Worm (Caenorhabditis elegans) whole organism, young adult: ENCODE results near the gene F22F7.3.
"Not testable (repeated sequence)": the region's sequence is repeated elsewhere in the genome, so short reads cannot be mapped to it uniquely, and the experiment has no call there.

Experiments used
- D2030.7 ChIP-seq: fragments of 200-800 bp; sonication (Bioruptor generic); IDR thresholded peaks from 2 replicates; pipeline ENCODE4 v1.3.6; 2022; ENCODE audit warnings: missing genetic modification reagents, missing genetic modification characterization, missing compliant biosample characterization
- F22D6.2 ChIP-seq: sonication (generic microtip); optimal IDR thresholded peaks from 2 replicates; lab custom pipeline; 2016; ENCODE audit warnings: mild to moderate bottlenecking, missing genetic modification characterization, missing compliant biosample characterization
- F37B4.10 ChIP-seq: fragments of 200-800 bp; sonication (Bioruptor generic); IDR thresholded peaks from 2 replicates; pipeline ENCODE4 v1.3.6; 2022; ENCODE audit warnings: missing genetic modification characterization, missing compliant biosample characterization
- Y53F4B.3 ChIP-seq: fragments of 200-800 bp; sonication (Bioruptor generic); IDR thresholded peaks from 2 replicates; pipeline ENCODE4 v1.3.6; 2022; ENCODE audit warnings: missing genetic modification reagents, missing genetic modification characterization, missing compliant biosample characterization
- Y67H2A.10 ChIP-seq: fragments of 200-800 bp; sonication (Bioruptor generic); conservative IDR thresholded peaks from 2 replicates; pipeline ENCODE4 v1.3.6; 2022; ENCODE audit warnings: missing genetic modification reagents, missing genetic modification characterization, missing compliant biosample characterization
- Y95B8A.8 ChIP-seq: fragments of 200-800 bp; sonication (Bioruptor generic); IDR thresholded peaks from 2 replicates; pipeline ENCODE4 v1.3.6; 2022; ENCODE audit warnings: missing genetic modification reagents, missing genetic modification characterization, missing compliant biosample characterization
- aptf-2 ChIP-seq: fragments of 200-800 bp; sonication (Bioruptor generic); conservative IDR thresholded peaks from 2 replicates; pipeline ENCODE4 v1.3.6; 2022; ENCODE audit warnings: missing genetic modification reagents, missing genetic modification characterization, missing compliant biosample characterization
- attf-6 ChIP-seq: fragments of 200-800 bp; sonication (Bioruptor generic); IDR thresholded peaks from 2 replicates; pipeline ENCODE4 v1.3.6; 2022; ENCODE audit warnings: missing genetic modification reagents, missing genetic modification characterization, missing compliant biosample characterization
- bed-2 ChIP-seq: fragments of 200-800 bp; sonication (Bioruptor generic); IDR thresholded peaks from 2 replicates; pipeline ENCODE4 v1.3.6; 2022; ENCODE audit warnings: missing genetic modification reagents, missing genetic modification characterization, missing compliant biosample characterization
- dox-1 ChIP-seq: fragments of 200-800 bp; sonication (Bioruptor generic); IDR thresholded peaks from 2 replicates; pipeline ENCODE4 v1.3.6; 2022; ENCODE audit warnings: missing genetic modification reagents, missing genetic modification characterization, missing compliant biosample characterization
- egl-18 ChIP-seq: fragments of 200-800 bp; sonication (Bioruptor generic); IDR thresholded peaks from 2 replicates; pipeline ENCODE4 v1.3.6; 2022; ENCODE audit warnings: missing genetic modification reagents, missing genetic modification characterization, missing compliant biosample characterization
- egrh-3 ChIP-seq: fragments of 200-800 bp; sonication (Bioruptor generic); IDR thresholded peaks from 2 replicates; pipeline ENCODE4 v1.3.6; 2022; ENCODE audit warnings: missing genetic modification reagents, missing genetic modification characterization, missing compliant biosample characterization
- ets-4 ChIP-seq: fragments of 200-800 bp; sonication (Bioruptor generic); optimal IDR thresholded peaks from 2 replicates; lab custom pipeline; 2018; ENCODE audit warnings: mild to moderate bottlenecking, missing genetic modification characterization, missing compliant biosample characterization
- hmg-1.2 ChIP-seq: fragments of 200-800 bp; sonication (Bioruptor generic); IDR thresholded peaks from 2 replicates; pipeline ENCODE4 v1.3.6; 2022; ENCODE audit warnings: missing genetic modification reagents, missing genetic modification characterization, missing compliant biosample characterization
- lag-1 ChIP-seq: fragments of 200-800 bp; sonication (Bioruptor generic); IDR thresholded peaks from 2 replicates; pipeline ENCODE4 v1.3.6; 2022; ENCODE audit warnings: missing genetic modification reagents, missing genetic modification characterization, missing compliant biosample characterization
- lin-35 ChIP-seq, 3 experiments: fragments of 150-350 bp in 2 of 3; sonication (generic microtip) in 1 of 3; optimal IDR thresholded peaks; 2 replicates each; lab custom pipeline; 2014 to 2018; ENCODE audit warnings: missing biosample characterization in 3 of 3, missing genetic modification characterization in 3 of 3, missing genetic modification reagents in 3 of 3
- madf-3 ChIP-seq: fragments of 200-800 bp; sonication (Bioruptor generic); IDR thresholded peaks from 2 replicates; pipeline ENCODE4 v1.3.6; 2022; ENCODE audit warnings: missing genetic modification reagents, missing genetic modification characterization, missing compliant biosample characterization
- mcd-1 ChIP-seq: fragments of 200-800 bp; sonication (Bioruptor generic); IDR thresholded peaks from 2 replicates; pipeline ENCODE4 v1.3.6; 2022; ENCODE audit warnings: missing genetic modification reagents, missing genetic modification characterization, missing compliant biosample characterization
- mel-28 ChIP-seq: sonication (generic microtip); optimal IDR thresholded peaks from 2 replicates; lab custom pipeline; 2016; ENCODE audit warnings: borderline replicate concordance, mild to moderate bottlenecking, missing genetic modification characterization, missing compliant biosample characterization
- nhr-179 ChIP-seq: sonication (generic microtip); optimal IDR thresholded peaks from 2 replicates; lab custom pipeline; 2016; ENCODE audit warnings: mild to moderate bottlenecking, missing genetic modification characterization, missing compliant biosample characterization
- pbrm-1 ChIP-seq: fragments of 200-800 bp; sonication (Bioruptor generic); IDR thresholded peaks from 2 replicates; pipeline ENCODE4 v1.3.6; 2022; ENCODE audit warnings: missing genetic modification reagents, missing genetic modification characterization, missing compliant biosample characterization
- pha-4 ChIP-seq: fragments of 150-350 bp; sonication (generic microtip); optimal IDR thresholded peaks from 2 replicates; lab custom pipeline; 2014; ENCODE audit warnings: missing biosample characterization, missing genetic modification reagents, missing genetic modification characterization
- rpc-1 ChIP-seq, 2 experiments: fragments of 150-350 bp in 1 of 2; sonication (generic microtip) in 1 of 2; optimal IDR thresholded peaks; 2 replicates each; lab custom pipeline; 2014 to 2018; ENCODE audit warnings: missing biosample characterization in 1 of 2, missing genetic modification characterization in 1 of 2, missing genetic modification reagents in 1 of 2, missing genotype in 1 of 2
- snpc-1.1 ChIP-seq: sonication (generic microtip); optimal IDR thresholded peaks from 2 replicates; lab custom pipeline; 2017; ENCODE audit warnings: missing genetic modification characterization, mild to moderate bottlenecking, missing compliant biosample characterization, antibody characterized with exemption, moderate library complexity, missing genotype, missing genetic modification reagents; ENCODE audit not compliant: insufficient read depth
- snpc-3.4 ChIP-seq: sonication (generic microtip); optimal IDR thresholded peaks from 2 replicates; lab custom pipeline; 2017; ENCODE audit warnings: missing genetic modification characterization, mild to moderate bottlenecking, missing compliant biosample characterization, antibody characterized with exemption, moderate library complexity, missing genotype, missing genetic modification reagents
- snpc-4 ChIP-seq, 5 experiments: fragments of 150-350 bp in 1 of 5; sonication (generic microtip) in 4 of 5; optimal IDR thresholded peaks; 2 replicates each; lab custom pipeline; 2014 to 2018; ENCODE audit warnings: missing genetic modification characterization in 5 of 5, missing biosample characterization in 3 of 5, antibody characterized with exemption in 2 of 5, mild to moderate bottlenecking in 2 of 5, missing compliant biosample characterization in 2 of 5, missing genotype in 2 of 5, moderate library complexity in 2 of 5, missing genetic modification reagents in 1 of 5
- somi-1 ChIP-seq: fragments of 200-800 bp; sonication (Bioruptor generic); optimal IDR thresholded peaks from 2 replicates; lab custom pipeline; 2018; ENCODE audit warnings: mild to moderate bottlenecking, missing genetic modification characterization, missing compliant biosample characterization
- tbp1 ChIP-seq: fragments of 200-800 bp; sonication (Bioruptor generic); optimal IDR thresholded peaks from 2 replicates; lab custom pipeline; 2018; ENCODE audit warnings: mild to moderate bottlenecking, missing genetic modification characterization, missing compliant biosample characterization
- zfh-2 ChIP-seq: fragments of 200-800 bp; sonication (Bioruptor generic); conservative IDR thresholded peaks from 2 replicates; pipeline ENCODE4 v1.3.6; 2022; ENCODE audit warnings: missing genetic modification reagents, missing genetic modification characterization, missing compliant biosample characterization
- ztf-18 ChIP-seq: sonication (generic microtip); optimal IDR thresholded peaks from 2 replicates; lab custom pipeline; 2016; ENCODE audit warnings: missing genotype, mild to moderate bottlenecking, missing genetic modification characterization, missing compliant biosample characterization
- ztf-25 ChIP-seq: fragments of 200-800 bp; sonication (Bioruptor generic); IDR thresholded peaks from 2 replicates; pipeline ENCODE4 v1.3.6; 2022; ENCODE audit warnings: missing genetic modification reagents, missing genetic modification characterization, missing compliant biosample characterization
- ztf-6 ChIP-seq: fragments of 200-800 bp; sonication (Bioruptor generic); IDR thresholded peaks from 2 replicates; pipeline ENCODE4 v1.3.6; 2022; ENCODE audit warnings: missing genetic modification reagents, missing genetic modification characterization, missing compliant biosample characterization

F22F7.3 gene

ce11 chrV:2076043-2076442 is 34.4 kb upstream of the F22F7.3 start:
- TF ChIP-seq rpc-1 (optimal IDR thresholded peaks at IDR 0.05; lab: Kevin White, UChicago) (no peak), rpc-1 (tag; optimal IDR thresholded peaks at IDR 0.05; lab: Kevin White, UChicago) (no peak), zfh-2 (peak; percentile 44; the same call in 1 of the 2 replicates), F22D6.2 (tag; lab: Kevin White, UChicago) (no peak), somi-1 (peak; percentile 36), dox-1 (GFP tag; lab: Robert Waterston, UW) (no peak), lag-1 (GFP tag; lab: Robert Waterston, UW) (no peak)

DNA sequence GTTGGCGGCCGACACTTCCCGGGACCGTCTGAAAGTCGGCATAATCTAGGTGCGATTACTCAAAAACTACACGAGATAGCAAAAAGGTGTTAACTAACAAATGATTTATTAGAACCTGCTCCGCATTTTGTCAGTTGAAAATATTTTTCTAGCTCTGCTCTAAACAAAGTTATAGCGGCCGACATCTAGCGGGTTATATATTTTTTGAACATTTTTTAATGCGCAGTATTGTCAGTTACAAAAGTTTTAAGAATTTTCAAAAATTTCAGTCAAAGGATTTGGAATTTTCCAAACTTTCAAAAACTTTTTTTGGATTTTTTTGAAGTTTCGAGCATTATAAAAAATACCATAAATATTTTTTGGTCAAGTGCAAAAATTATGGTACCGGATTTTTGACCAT is 29.2 kb upstream of the F22F7.3 start:
- TF ChIP-seq Y53F4B.3 (GFP tag; lab: Robert Waterston, UW), result no peak
- no peak for TF ChIP-seq Y67H2A.10

ce11 chrV:2081894-2082293 is 28.6 kb upstream of the F22F7.3 start:
- no peak for TF ChIP-seq pbrm-1 (GFP tag; lab: Robert Waterston, UW)
- no peak for TF ChIP-seq ztf-6 (GFP tag; lab: Robert Waterston, UW)
- no peak for TF ChIP-seq tbp1 (GFP tag; lab: Kevin White, UChicago)

DNA sequence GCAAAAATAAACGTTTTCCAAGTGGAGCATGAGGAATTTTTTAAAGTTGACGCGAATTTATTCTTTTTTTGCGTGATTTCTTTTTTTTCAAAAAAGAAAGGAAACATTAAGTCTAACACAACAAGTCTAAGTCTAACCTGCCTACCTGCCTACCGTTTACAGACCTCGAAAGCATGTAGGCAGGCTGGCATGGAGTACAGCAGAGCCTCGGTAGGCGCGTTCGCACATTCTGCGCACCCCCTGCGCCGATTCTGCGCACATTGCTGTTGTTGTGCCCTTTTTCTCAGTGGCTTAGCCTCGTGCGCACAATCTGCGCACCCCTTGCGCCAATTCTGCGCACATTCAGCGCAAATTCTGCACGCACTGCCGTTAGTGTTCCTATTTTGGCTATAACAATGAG is 26.6 kb upstream of the F22F7.3 start:
- TF ChIP-seq zfh-2, result peak; percentile 56
- no peak for TF ChIP-seq pha-4 (tag; lab: Kevin White, UChicago)
- peak; percentile 23; the same call in 1 of the 2 replicates for TF ChIP-seq egrh-3 (GFP tag; lab: Robert Waterston, UW)
- TF ChIP-seq madf-3 (GFP tag; lab: Robert Waterston, UW), result no peak
- TF ChIP-seq ztf-25 (GFP tag; lab: Robert Waterston, UW), result 0 out of 2 replicates have a peak, but pooled peaks have one; percentile 51

ce11 chrV:2085745-2086267 is 24.7 kb upstream of the F22F7.3 start, which contains the start of gene F36F12.3:
F36F12.3 (plus strand) TSS chrV:2085795.
- TF ChIP-seq F37B4.10 (0 out of 2 replicates have a peak, but pooled peaks have one; percentile 63), egrh-3 (GFP tag; lab: Robert Waterston, UW) (peak; percentile 26; the same call in 1 of the 2 replicates), Y95B8A.8 (GFP tag; lab: Robert Waterston, UW) (0 out of 2 replicates have a peak, but pooled peaks have one; percentile 15), zfh-2 (0 out of 2 replicates have a peak, but pooled peaks have one; percentile 11), rpc-1 (tag; optimal IDR thresholded peaks at IDR 0.05; lab: Kevin White, UChicago) (peak; percentile 20)
- TF ChIP-seq rpc-1 (optimal IDR thresholded peaks at IDR 0.05; lab: Kevin White, UChicago), result not testable (repeated sequence)

- TF ChIP-seq pbrm-1 (GFP tag; lab: Robert Waterston, UW) (peak; percentile 85), mcd-1 (GFP tag; lab: Robert Waterston, UW) (peak; percentile 55), hmg-1.2 (GFP tag; lab: Robert Waterston, UW) (peak; percentile 89), D2030.7 (GFP tag; lab: Robert Waterston, UW) (peak; percentile 30), snpc-1.1 (tag; lab: Kevin White, UChicago) (peak; percentile 23), attf-6 (GFP tag; lab: Robert Waterston, UW) (peak; percentile 90), snpc-4 (GFP tag; optimal IDR thresholded peaks at IDR 0.05; lab: Kevin White, UChicago) (peak; percentile 7), snpc-4 (tag; optimal IDR thresholded peaks at IDR 0.05; lab: Kevin White, UChicago) (peak in 3 of 4 experiments; percentile 51 to 88 (median 73))
Measured at ce11 chrV:2090321-2090720, 20.1 kb upstream of the F22F7.3 start, which contains the start of gene ztf-28. ztf-28 (plus strand) TSS chrV:2090669.

DNA sequence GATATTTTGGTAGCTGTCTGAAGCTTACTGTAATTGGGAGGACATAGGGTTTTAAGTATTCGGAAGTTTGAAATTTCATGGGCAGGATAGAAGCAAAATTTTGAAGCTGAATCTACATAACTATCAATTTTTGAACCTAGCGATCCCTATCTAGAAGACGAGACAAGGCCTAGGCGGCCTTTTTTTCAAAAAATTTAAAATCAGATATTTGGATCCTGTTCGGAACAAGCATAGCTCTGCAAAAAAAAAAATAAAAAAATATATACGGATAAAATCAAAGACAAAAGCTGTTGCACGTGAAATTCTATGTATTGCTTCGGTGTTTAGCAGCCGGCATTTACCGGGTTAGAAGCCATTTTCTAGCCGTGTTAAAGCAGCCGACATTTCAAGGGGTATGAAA is 15.3 kb upstream of the F22F7.3 start, which contains the start of gene F36F12.2:
TSS of gene F36F12.2 (minus strand) at position 101 of the 400 bp plus-strand sequence.
- TF ChIP-seq pha-4 (tag; lab: Kevin White, UChicago) (no peak), ets-4 (GFP tag; lab: Kevin White, UChicago) (no peak), bed-2 (no peak), ztf-18 (tag; lab: Kevin White, UChicago) (no peak), ztf-6 (GFP tag; lab: Robert Waterston, UW) (no peak), egrh-3 (GFP tag; lab: Robert Waterston, UW) (no peak), egl-18 (GFP tag; lab: Robert Waterston, UW) (no peak), mel-28 (tag; lab: Kevin White, UChicago) (no peak), dox-1 (GFP tag; lab: Robert Waterston, UW) (no peak), lin-35 (GFP tag; optimal IDR thresholded peaks at IDR 0.05; lab: Kevin White, UChicago) (no peak), aptf-2 (no peak), nhr-179 (tag; lab: Kevin White, UChicago) (no peak), snpc-3.4 (no peak), rpc-1 (optimal IDR thresholded peaks at IDR 0.05; lab: Kevin White, UChicago) (no peak), rpc-1 (tag; optimal IDR thresholded peaks at IDR 0.05; lab: Kevin White, UChicago) (no peak)
